Fruit fly (Drosophila melanogaster) whole organism, embryonic: ENCODE data around the gene CG13369.

ENCODE experiments used
- Atf3 ChIP-seq: fragments of 200-800 bp; sonication (Bioruptor generic); optimal IDR thresholded peaks from 3 replicates; lab custom pipeline; 2016; ENCODE audit warnings: missing biosample characterization, missing genetic modification characterization
- CG10209 ChIP-seq: fragments of 200-800 bp; sonication (Bioruptor generic); optimal IDR thresholded peaks from 3 replicates; lab custom pipeline; 2017; ENCODE audit warnings: missing biosample characterization, mild to moderate bottlenecking, missing genetic modification characterization, missing genetic modification reagents
- CG10321 ChIP-seq: fragments of 200-800 bp; sonication (Bioruptor generic); IDR thresholded peaks from 2 replicates; pipeline ENCODE4 v1.3.6; 2022; ENCODE audit warnings: missing biosample characterization, missing genetic modification characterization
- CG13123 ChIP-seq: fragments of 200-800 bp; sonication (Bioruptor generic); optimal IDR thresholded peaks from 2 replicates; lab custom pipeline; 2016; ENCODE audit warnings: missing biosample characterization, missing genetic modification characterization
- CG17186 ChIP-seq: fragments of 200-800 bp; sonication (Bioruptor generic); optimal IDR thresholded peaks from 3 replicates; lab custom pipeline; 2017; ENCODE audit warnings: missing biosample characterization, missing genetic modification reagents, missing genetic modification characterization
- CG17385 ChIP-seq: fragments of 200-800 bp; sonication (Bioruptor generic); optimal IDR thresholded peaks from 3 replicates; lab custom pipeline; 2018; ENCODE audit warnings: missing biosample characterization, mild to moderate bottlenecking, missing genetic modification characterization
- CG18599 ChIP-seq: fragments of 200-800 bp; sonication (Bioruptor generic); optimal IDR thresholded peaks from 3 replicates; lab custom pipeline; 2017; ENCODE audit warnings: missing biosample characterization, missing genetic modification characterization, mild to moderate bottlenecking, moderate library complexity, missing genetic modification reagents
- CG2678 ChIP-seq: fragments of 200-800 bp; sonication (Bioruptor generic); optimal IDR thresholded peaks from 3 replicates; lab custom pipeline; 2019; ENCODE audit warnings: missing biosample characterization, mild to moderate bottlenecking, missing genetic modification characterization, moderate library complexity
- CG30431 ChIP-seq: fragments of 200-800 bp; sonication (Bioruptor generic); optimal IDR thresholded peaks from 2 replicates; lab custom pipeline; 2017; ENCODE audit warnings: missing biosample characterization, missing genetic modification characterization
- CG33557 ChIP-seq: fragments of 200-800 bp; sonication (Bioruptor generic); optimal IDR thresholded peaks from 2 replicates; lab custom pipeline; 2019; ENCODE audit warnings: missing biosample characterization, mild to moderate bottlenecking, missing genetic modification characterization, moderate library complexity
- CG3407 ChIP-seq: fragments of 200-800 bp; sonication (Bioruptor generic); optimal IDR thresholded peaks from 2 replicates; lab custom pipeline; 2018; ENCODE audit warnings: missing biosample characterization, mild to moderate bottlenecking, missing genetic modification characterization
- CG6813 ChIP-seq: fragments of 200-800 bp; sonication (Bioruptor generic); optimal IDR thresholded peaks from 2 replicates; lab custom pipeline; 2017; ENCODE audit warnings: missing biosample characterization, missing genetic modification characterization, mild to moderate bottlenecking, moderate library complexity, missing genetic modification reagents
- CG7839 ChIP-seq: fragments of 200-800 bp; sonication (Bioruptor generic); optimal IDR thresholded peaks from 3 replicates; lab custom pipeline; 2018; ENCODE audit warnings: missing biosample characterization, mild to moderate bottlenecking, missing genetic modification characterization, moderate library complexity
- CG8089 ChIP-seq: fragments of 200-800 bp; sonication (Bioruptor generic); optimal IDR thresholded peaks from 3 replicates; lab custom pipeline; 2016; ENCODE audit warnings: missing biosample characterization, missing genetic modification characterization
- CG9876 ChIP-seq: fragments of 200-800 bp; sonication (Bioruptor generic); optimal IDR thresholded peaks from 2 replicates; lab custom pipeline; 2016; ENCODE audit warnings: missing biosample characterization, missing genetic modification characterization
- Dfd ChIP-seq, 2 experiments: fragments of >200 bp; optimal IDR thresholded peaks; 2 replicates each; lab custom pipeline; 2017; ENCODE audit warnings: missing biosample characterization in 2 of 2, missing genetic modification characterization in 2 of 2
- Dip3 ChIP-seq: fragments of 200-800 bp; sonication (Bioruptor generic); optimal IDR thresholded peaks from 3 replicates; lab custom pipeline; 2016; ENCODE audit warnings: missing biosample characterization, missing genetic modification characterization
- Fer2 ChIP-seq: fragments of 200-800 bp; sonication (Bioruptor generic); optimal IDR thresholded peaks from 2 replicates; lab custom pipeline; 2018; ENCODE audit warnings: missing biosample characterization, mild to moderate bottlenecking, missing genetic modification characterization, moderate library complexity
- Gsc ChIP-seq: fragments of 200-800 bp; sonication (Bioruptor generic); IDR thresholded peaks from 2 replicates; pipeline ENCODE4 v1.3.6; 2022; ENCODE audit warnings: missing biosample characterization, missing genetic modification characterization
- Hand ChIP-seq: fragments of 200-800 bp; sonication (Bioruptor generic); optimal IDR thresholded peaks from 2 replicates; lab custom pipeline; 2017; ENCODE audit warnings: mild to moderate bottlenecking, missing biosample characterization, missing genetic modification reagents, missing genetic modification characterization
- Meics ChIP-seq: fragments of 200-800 bp; sonication (Bioruptor generic); optimal IDR thresholded peaks from 2 replicates; lab custom pipeline; 2017; ENCODE audit warnings: missing biosample characterization, mild to moderate bottlenecking, missing genetic modification characterization
- Nf-YA ChIP-seq: fragments of 200-800 bp; sonication (Bioruptor generic); IDR thresholded peaks from 2 replicates; pipeline ENCODE4 v1.3.6; 2022; ENCODE audit warnings: missing biosample characterization, missing genetic modification characterization
- Rx ChIP-seq: fragments of 200-800 bp; sonication (Bioruptor generic); IDR thresholded peaks from 2 replicates; pipeline ENCODE4 v1.3.6; 2022; ENCODE audit warnings: missing biosample characterization, missing genetic modification characterization
- Tbp ChIP-seq: fragments of >200 bp; optimal IDR thresholded peaks from 2 replicates; lab custom pipeline; 2018; ENCODE audit warnings: missing biosample characterization, missing genetic modification characterization
- Xbp1 ChIP-seq: fragments of 200-800 bp; sonication (Bioruptor generic); optimal IDR thresholded peaks from 3 replicates; lab custom pipeline; 2016; ENCODE audit warnings: missing biosample characterization, mild to moderate bottlenecking, missing genetic modification characterization
- abd-A ChIP-seq: fragments of 200-800 bp; sonication (Bioruptor generic); optimal IDR thresholded peaks from 3 replicates; lab custom pipeline; 2019; ENCODE audit warnings: missing biosample characterization, mild to moderate bottlenecking, missing genetic modification characterization, moderate library complexity
- al ChIP-seq: fragments of 200-800 bp; sonication (Bioruptor generic); IDR thresholded peaks from 2 replicates; pipeline ENCODE4 v1.3.6; 2022; ENCODE audit warnings: missing biosample characterization, missing genetic modification characterization
- amos ChIP-seq: fragments of 200-800 bp; sonication (Bioruptor generic); IDR thresholded peaks from 2 replicates; pipeline ENCODE4 v1.3.6; 2022; ENCODE audit warnings: missing biosample characterization, missing genetic modification characterization; ENCODE audit not compliant: partially characterized antibody
- ci ChIP-seq: fragments of 200-800 bp; sonication (Bioruptor generic); IDR thresholded peaks from 3 replicates; pipeline ENCODE4 v1.3.6; 2022; ENCODE audit warnings: missing biosample characterization, missing genetic modification characterization
- cwo ChIP-seq: fragments of 200-800 bp; sonication (Bioruptor generic); optimal IDR thresholded peaks from 3 replicates; lab custom pipeline; 2017; ENCODE audit warnings: missing biosample characterization, missing genetic modification characterization, mild to moderate bottlenecking, moderate library complexity, missing genetic modification reagents
- dati ChIP-seq: fragments of 200-800 bp; sonication (Bioruptor generic); IDR thresholded peaks from 2 replicates; pipeline ENCODE4 v1.3.6; 2022; ENCODE audit warnings: missing biosample characterization, missing genetic modification characterization
- en ChIP-seq: fragments of 200-800 bp; sonication (Bioruptor generic); optimal IDR thresholded peaks from 2 replicates; lab custom pipeline; 2016; ENCODE audit warnings: missing biosample characterization, missing genetic modification characterization
- fru ChIP-seq: fragments of >200 bp; optimal IDR thresholded peaks from 2 replicates; lab custom pipeline; 2017
- fu2 ChIP-seq: fragments of 200-800 bp; sonication (Bioruptor generic); optimal IDR thresholded peaks from 2 replicates; lab custom pipeline; 2016; ENCODE audit warnings: missing biosample characterization, missing genetic modification characterization
- gce ChIP-seq: fragments of 200-800 bp; sonication (Bioruptor generic); IDR thresholded peaks from 3 replicates; pipeline ENCODE4 v1.3.6; 2022; ENCODE audit warnings: missing biosample characterization, missing genetic modification characterization
- gem ChIP-seq: fragments of 200-800 bp; sonication (Bioruptor generic); optimal IDR thresholded peaks from 2 replicates; lab custom pipeline; 2019; ENCODE audit warnings: missing biosample characterization, mild to moderate bottlenecking, missing genetic modification characterization, moderate library complexity
- gfzf ChIP-seq: fragments of 200-800 bp; sonication (Bioruptor generic); optimal IDR thresholded peaks from 2 replicates; lab custom pipeline; 2016; ENCODE audit warnings: missing biosample characterization, mild to moderate bottlenecking, missing genetic modification characterization, moderate library complexity
- gro ChIP-seq: fragments of 200-800 bp; sonication (Bioruptor generic); optimal IDR thresholded peaks from 2 replicates; lab custom pipeline; 2016; ENCODE audit warnings: missing biosample characterization, missing genetic modification characterization
- gt ChIP-seq: fragments of 200-800 bp; sonication (Bioruptor generic); IDR thresholded peaks from 2 replicates; pipeline ENCODE4 v1.3.6; 2022; ENCODE audit warnings: missing biosample characterization, missing genetic modification characterization
- hb ChIP-seq: fragments of 200-800 bp; sonication (Bioruptor generic); IDR thresholded peaks from 3 replicates; pipeline ENCODE4 v1.3.6; 2022; ENCODE audit warnings: missing biosample characterization, missing genetic modification characterization; ENCODE audit not compliant: partially characterized antibody
- her ChIP-seq: fragments of 200-800 bp; sonication (Bioruptor generic); optimal IDR thresholded peaks from 2 replicates; lab custom pipeline; 2016; ENCODE audit warnings: missing biosample characterization, missing genetic modification characterization
- jumu ChIP-seq: fragments of 200-800 bp; sonication (Bioruptor generic); optimal IDR thresholded peaks from 3 replicates; lab custom pipeline; 2016; ENCODE audit warnings: missing biosample characterization, missing genetic modification characterization
- maf-S ChIP-seq: fragments of 200-800 bp; sonication (Bioruptor generic); optimal IDR thresholded peaks from 2 replicates; lab custom pipeline; 2016; ENCODE audit warnings: missing biosample characterization, missing genetic modification characterization
- peb ChIP-seq: fragments of 200-800 bp; sonication (Bioruptor generic); IDR thresholded peaks from 2 replicates; pipeline ENCODE4 v1.3.6; 2022; ENCODE audit warnings: missing biosample characterization, missing genetic modification characterization
- pfk ChIP-seq: fragments of 200-800 bp; sonication (Bioruptor generic); optimal IDR thresholded peaks from 2 replicates; lab custom pipeline; 2018; ENCODE audit warnings: missing biosample characterization, mild to moderate bottlenecking, missing genetic modification characterization, moderate library complexity
- pros ChIP-seq: fragments of 200-800 bp; sonication (Bioruptor generic); optimal IDR thresholded peaks from 3 replicates; lab custom pipeline; 2019; ENCODE audit warnings: missing biosample characterization, mild to moderate bottlenecking, missing genetic modification characterization, moderate library complexity
- pzg ChIP-seq: fragments of 200-800 bp; sonication (Bioruptor generic); optimal IDR thresholded peaks from 3 replicates; lab custom pipeline; 2018; ENCODE audit warnings: missing biosample characterization, mild to moderate bottlenecking, missing genetic modification characterization, moderate library complexity
- sd ChIP-seq: fragments of 200-800 bp; sonication (Bioruptor generic); optimal IDR thresholded peaks from 3 replicates; lab custom pipeline; 2018; ENCODE audit warnings: missing biosample characterization, mild to moderate bottlenecking, missing genetic modification characterization, moderate library complexity
- sisA ChIP-seq: fragments of 200-800 bp; sonication (Bioruptor generic); IDR thresholded peaks from 2 replicates; pipeline ENCODE4 v1.3.6; 2022; ENCODE audit warnings: missing biosample characterization, missing genetic modification characterization
- slbo ChIP-seq: fragments of 200-800 bp; sonication (Bioruptor generic); IDR thresholded peaks from 2 replicates; pipeline ENCODE4 v1.3.6; 2022; ENCODE audit warnings: missing biosample characterization, missing genetic modification characterization
- sob ChIP-seq: fragments of 200-800 bp; sonication (Bioruptor generic); IDR thresholded peaks from 2 replicates; pipeline ENCODE4 v1.3.6; 2022; ENCODE audit warnings: missing biosample characterization, missing genetic modification characterization
- yki ChIP-seq: fragments of >200 bp; optimal IDR thresholded peaks from 3 replicates; lab custom pipeline; 2018

Gene CG13369

DNA sequence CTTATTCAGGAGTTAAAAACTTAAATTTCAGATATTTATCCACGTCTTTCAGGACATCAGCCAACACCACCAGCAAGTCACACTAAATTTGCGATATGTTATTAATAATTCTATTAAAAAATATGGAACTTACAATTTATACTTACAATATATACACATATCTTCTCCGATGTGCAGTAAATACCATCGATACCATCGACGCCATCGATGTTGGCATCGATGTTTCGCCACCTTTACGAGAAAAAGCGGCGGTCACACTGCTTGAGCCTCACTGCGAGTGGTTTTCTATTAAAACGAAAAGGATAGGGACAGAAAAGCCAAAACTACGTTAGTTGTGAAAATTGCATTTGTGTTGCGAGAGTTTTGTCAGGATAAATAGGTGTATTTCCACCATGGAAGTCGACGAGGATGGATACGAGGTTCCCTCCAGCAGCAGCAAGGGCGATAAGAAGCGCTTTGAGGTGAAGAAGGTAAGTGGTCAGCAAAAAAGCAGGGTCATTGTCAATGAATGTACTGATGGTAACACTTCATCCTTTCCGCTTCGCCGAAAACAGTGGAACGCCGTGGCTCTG lies 23.9 kb downstream of the CG13369 start, which contains the start of gene Roc1a (continued):
- TF ChIP-seq gro (GFP tag; lab: Kevin White, UChicago): no peak
- no peak for TF ChIP-seq abd-A (tag; lab: Kevin White, UChicago)
- TF ChIP-seq Meics (GFP tag; lab: Kevin White, UChicago): no peak
- TF ChIP-seq CG33557: no peak
- TF ChIP-seq CG17186 (GFP tag; lab: Kevin White, UChicago): no peak
- no peak for TF ChIP-seq fu2
- no peak for TF ChIP-seq gt (GFP tag; lab: Robert Waterston, UW)
- TF ChIP-seq gce (GFP tag; lab: Robert Waterston, UW): no peak
- no peak for TF ChIP-seq fru
- no peak for TF ChIP-seq CG2678 (tag; lab: Kevin White, UChicago)
- TF ChIP-seq en (GFP tag; lab: Kevin White, UChicago): no peak
- TF ChIP-seq CG7839 (tag; lab: Kevin White, UChicago): no peak
- no peak for TF ChIP-seq Gsc (GFP tag; lab: Robert Waterston, UW)
- no peak for TF ChIP-seq dati (GFP tag; lab: Robert Waterston, UW)
- TF ChIP-seq cwo: no peak
- TF ChIP-seq CG9876: no peak
- TF ChIP-seq Tbp (GFP tag; lab: Kevin White, UChicago): no peak
- TF ChIP-seq gfzf (GFP tag; lab: Kevin White, UChicago): peak; percentile 64
- no peak for TF ChIP-seq jumu
- TF ChIP-seq maf-S (GFP tag; lab: Kevin White, UChicago): no peak
- TF ChIP-seq CG17385: no peak
- TF ChIP-seq CG6813 (GFP tag; lab: Kevin White, UChicago): no peak
- TF ChIP-seq pfk (GFP tag; lab: Kevin White, UChicago): no peak
- no peak for TF ChIP-seq al
- TF ChIP-seq Fer2: no peak
- TF ChIP-seq CG10321: no peak
- TF ChIP-seq pzg (GFP tag; lab: Kevin White, UChicago): peak; percentile 52
- no peak for TF ChIP-seq Dfd (GFP tag; optimal IDR thresholded peaks at IDR 0.05; lab: Kevin White, UChicago)
- TF ChIP-seq sob (GFP tag; lab: Robert Waterston, UW): no peak
- peak; percentile 68; the same call in 2 of the 3 replicates for TF ChIP-seq hb
- no peak for TF ChIP-seq Nf-YA (GFP tag; lab: Robert Waterston, UW)
- no peak for TF ChIP-seq Atf3 (GFP tag; lab: Kevin White, UChicago)
- no peak for TF ChIP-seq Xbp1
- no peak for TF ChIP-seq CG10209 (GFP tag; lab: Kevin White, UChicago)
- peak; percentile 21; the same call in 1 of the 2 replicates for TF ChIP-seq slbo (GFP tag; lab: Robert Waterston, UW)
- TF ChIP-seq sisA: no peak
- TF ChIP-seq Hand: no peak
- TF ChIP-seq CG30431 (GFP tag; lab: Kevin White, UChicago): no peak
- no peak for TF ChIP-seq CG18599 (GFP tag; lab: Kevin White, UChicago)
- no peak for TF ChIP-seq sd (tag; lab: Kevin White, UChicago)
- TF ChIP-seq CG3407 (GFP tag; lab: Kevin White, UChicago): no peak
- TF ChIP-seq yki (lab: Kevin White, UChicago): no peak
- TF ChIP-seq pros: no peak
- TF ChIP-seq CG8089 (GFP tag; lab: Kevin White, UChicago): no peak
- TF ChIP-seq Rx (GFP tag; lab: Robert Waterston, UW): no peak
- TF ChIP-seq her (GFP tag; lab: Kevin White, UChicago): no peak
- TF ChIP-seq ci (GFP tag; lab: Robert Waterston, UW): no peak
- TF ChIP-seq amos (GFP tag; lab: Robert Waterston, UW): peak; percentile 88
- TF ChIP-seq gem (tag; lab: Kevin White, UChicago): no peak
- no peak for TF ChIP-seq CG13123
- no peak for TF ChIP-seq Dip3
- TF ChIP-seq peb (GFP tag; lab: Robert Waterston, UW): no peak
